Worm (Caenorhabditis elegans): ENCODE measurements around the gene ifbp-1.

The ifbp-1 gene

DNA sequence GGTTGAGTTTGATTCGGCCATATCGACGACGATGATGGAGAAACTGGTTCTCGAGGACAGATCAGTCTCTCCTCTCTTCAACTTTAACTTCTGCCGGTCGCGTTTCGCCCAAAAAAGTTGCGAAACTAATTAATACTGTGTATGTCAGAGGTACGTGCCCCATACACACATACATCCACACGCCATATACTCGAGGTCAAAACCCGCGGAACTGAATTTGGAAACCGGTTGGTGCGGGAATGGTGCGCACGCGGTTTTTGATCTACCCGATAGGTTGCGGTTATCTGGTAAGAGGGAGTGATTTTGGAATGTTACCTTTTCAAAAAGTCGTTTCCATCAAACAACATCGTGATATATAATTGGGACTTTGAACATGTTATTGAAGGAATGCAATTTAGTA lies at the start of gene ifbp-1:
Gene ifbp-1, minus strand, starts transcription at position 85 of the 400 bp plus-strand sequence.
- no peak for TF ChIP-seq unc-62 (GFP tag; optimal IDR thresholded peaks at IDR 0.05)

ce11 chrV:13428660-13429059 lies 48.6 kb upstream of the ifbp-1 start, which contains the start of gene srd-19:
Gene srd-19 (minus strand): TSS chrV:13428760.
- no peak for TF ChIP-seq unc-62 (GFP tag; optimal IDR thresholded peaks at IDR 0.05)

ce11 chrV:13427378-13427777 lies 47.3 kb upstream of the ifbp-1 start:
- no peak for TF ChIP-seq unc-62 (GFP tag; optimal IDR thresholded peaks at IDR 0.05)

ce11 chrV:13426764-13427163 lies 46.7 kb upstream of the ifbp-1 start, which contains the start of gene srd-18:
Gene srd-18 (minus strand): TSS chrV:13426864.
- no peak for TF ChIP-seq unc-62 (GFP tag; optimal IDR thresholded peaks at IDR 0.05)

ce11 chrV:13423608-13424007 lies 43.5 kb upstream of the ifbp-1 start, which contains the start of gene srv-10:
Gene srv-10 (plus strand): TSS chrV:13423908.
- no peak for TF ChIP-seq unc-62 (GFP tag; optimal IDR thresholded peaks at IDR 0.05)

ce11 chrV:13423045-13423444 lies 43.0 kb upstream of the ifbp-1 start, which contains the start of gene srv-9:
Gene srv-9 (minus strand): TSS chrV:13423145.
- no peak for TF ChIP-seq unc-62 (GFP tag; optimal IDR thresholded peaks at IDR 0.05)

DNA sequence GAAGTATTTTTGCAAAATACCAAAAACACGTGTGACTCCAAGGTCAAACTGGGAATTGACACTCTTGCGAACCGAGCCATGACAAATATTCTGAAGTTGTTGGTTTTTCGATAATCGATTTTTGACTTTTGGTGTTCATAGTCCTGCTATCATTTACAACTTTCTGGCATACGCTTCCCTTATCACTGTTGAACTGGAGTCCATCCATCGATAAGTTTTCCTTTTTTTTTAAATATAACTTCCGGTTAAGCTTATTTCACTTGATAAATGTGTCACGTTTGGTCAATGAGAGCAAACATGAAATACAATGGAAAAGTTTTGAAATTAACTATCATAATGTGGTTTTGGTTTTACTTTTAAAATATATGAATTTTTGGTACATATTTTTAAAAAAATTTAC lies 41.6 kb upstream of the ifbp-1 start:
- no peak for TF ChIP-seq unc-62 (GFP tag; optimal IDR thresholded peaks at IDR 0.05)

DNA sequence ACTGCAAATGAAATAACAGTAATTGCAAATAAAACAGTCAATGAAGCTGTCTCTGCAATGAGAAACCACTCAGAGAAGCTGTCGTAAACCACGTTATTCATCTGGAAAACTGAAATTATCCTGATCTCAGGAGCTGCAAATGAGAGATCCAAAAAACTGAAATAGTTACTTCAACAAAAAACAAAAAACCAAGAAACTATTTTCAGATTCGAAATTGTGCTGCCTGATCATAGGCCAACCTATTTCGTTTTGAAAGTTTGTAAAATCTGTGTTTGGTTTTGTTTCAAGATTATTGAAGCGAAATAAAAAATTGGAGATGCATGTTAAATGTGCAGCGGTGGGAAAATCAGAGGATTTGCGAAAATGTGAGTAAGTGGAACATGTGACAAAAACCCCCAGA lies 40.6 kb upstream of the ifbp-1 start, which contains the start of gene srv-8:
Gene srv-8, minus strand, starts transcription at position 101 of the 400 bp plus-strand sequence.
- no peak for TF ChIP-seq unc-62 (GFP tag; optimal IDR thresholded peaks at IDR 0.05)

ce11 chrV:13417513-13417912 lies 37.5 kb upstream of the ifbp-1 start, which contains the start of gene F53F1.6:
Gene F53F1.6 (minus strand): TSS chrV:13417613.
- no peak for TF ChIP-seq unc-62 (GFP tag; optimal IDR thresholded peaks at IDR 0.05)

DNA sequence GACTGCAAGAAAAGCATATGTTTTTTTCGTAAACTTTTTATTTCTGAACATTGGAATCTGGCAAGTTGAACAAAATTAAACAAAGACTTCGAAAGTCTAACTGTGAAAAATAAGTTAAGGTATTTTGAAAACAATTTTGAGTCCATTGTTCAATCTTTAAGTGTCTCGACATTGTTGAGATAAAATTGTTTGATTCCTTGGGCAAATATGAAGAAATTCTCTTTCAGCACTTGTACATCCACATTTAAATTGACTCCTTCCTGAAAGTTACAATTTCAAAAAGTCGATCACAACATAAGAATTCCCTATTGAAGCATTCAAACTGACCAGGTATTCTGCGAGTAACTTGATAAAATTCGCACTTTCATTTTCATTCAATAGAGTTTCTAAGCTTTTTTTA lies 36.0 kb upstream of the ifbp-1 start:
- no peak for TF ChIP-seq unc-62 (GFP tag; optimal IDR thresholded peaks at IDR 0.05)

DNA sequence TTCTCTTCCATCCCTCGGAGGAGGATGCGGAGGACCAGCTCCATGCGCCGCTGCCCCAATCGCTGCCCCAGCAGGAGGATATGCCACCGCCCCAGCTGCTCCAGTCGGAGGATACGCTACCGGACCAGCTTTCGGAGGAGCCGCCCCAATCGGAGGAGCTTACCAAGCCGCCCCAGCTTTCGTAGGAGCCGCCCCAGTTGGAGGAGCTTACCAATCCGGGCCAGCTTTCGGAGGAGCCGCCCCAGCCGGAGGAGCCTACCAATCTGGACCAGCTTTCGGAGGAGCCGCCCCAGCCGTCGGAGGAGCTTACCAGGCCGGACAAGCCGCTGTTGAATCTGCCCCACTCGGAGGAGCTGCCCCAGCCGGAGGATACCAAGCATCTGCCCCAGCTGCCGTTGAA lies 35.4 kb upstream of the ifbp-1 start:
- TF ChIP-seq unc-62 (GFP tag; optimal IDR thresholded peaks at IDR 0.05), result no peak

- no peak for TF ChIP-seq unc-62 (GFP tag; optimal IDR thresholded peaks at IDR 0.05)
These were observed 34.5 kb upstream of the ifbp-1 start, which contains the start of gene cut-2 for ce11 chrV:13414585-13414984. Gene cut-2 (plus strand): TSS chrV:13414949.

DNA sequence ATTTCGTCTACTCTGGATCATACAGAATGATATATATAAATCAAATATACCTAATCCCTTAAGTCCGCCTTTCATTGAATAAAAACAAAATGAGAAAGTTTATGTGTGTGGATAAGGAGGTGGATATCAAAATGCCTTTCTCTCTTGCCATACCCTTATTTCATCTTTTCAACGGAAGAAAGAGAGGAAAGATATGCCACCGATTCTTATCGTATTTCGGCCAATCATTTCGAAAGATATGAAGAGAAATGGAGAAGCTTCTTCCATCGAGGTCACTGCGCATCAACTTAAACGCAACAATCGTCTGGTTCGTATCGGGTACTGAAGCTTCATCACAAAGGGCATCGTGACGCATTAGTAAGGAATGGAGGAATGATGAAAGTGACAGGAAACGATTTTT lies 33.2 kb upstream of the ifbp-1 start:
- TF ChIP-seq unc-62 (GFP tag; optimal IDR thresholded peaks at IDR 0.05), result no peak

DNA sequence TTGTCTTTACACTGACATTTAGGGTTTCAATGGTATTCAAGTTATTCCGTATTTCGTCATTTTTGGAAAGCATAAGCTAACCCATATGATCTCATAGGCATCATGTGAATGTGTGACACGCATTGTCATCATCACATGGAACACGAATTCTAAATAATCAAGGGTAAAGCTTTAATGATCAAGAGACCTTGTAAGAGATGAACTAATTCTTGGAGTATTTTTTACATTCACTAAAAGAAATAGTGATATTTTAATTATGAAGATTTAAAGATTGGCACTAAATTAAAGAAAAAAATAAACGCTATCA lies 31.9 kb upstream of the ifbp-1 start:
- TF ChIP-seq unc-62 (GFP tag; optimal IDR thresholded peaks at IDR 0.05), result no peak

- no peak for TF ChIP-seq unc-62 (GFP tag; optimal IDR thresholded peaks at IDR 0.05)
These were observed 31.3 kb upstream of the ifbp-1 start for ce11 chrV:13411225-13411991.

- TF ChIP-seq unc-62 (GFP tag; optimal IDR thresholded peaks at IDR 0.05), result no peak
These were observed 30.6 kb upstream of the ifbp-1 start, which contains the start of gene F53F1.4 for ce11 chrV:13410688-13411087. Gene F53F1.4 (plus strand): TSS chrV:13411077.

DNA sequence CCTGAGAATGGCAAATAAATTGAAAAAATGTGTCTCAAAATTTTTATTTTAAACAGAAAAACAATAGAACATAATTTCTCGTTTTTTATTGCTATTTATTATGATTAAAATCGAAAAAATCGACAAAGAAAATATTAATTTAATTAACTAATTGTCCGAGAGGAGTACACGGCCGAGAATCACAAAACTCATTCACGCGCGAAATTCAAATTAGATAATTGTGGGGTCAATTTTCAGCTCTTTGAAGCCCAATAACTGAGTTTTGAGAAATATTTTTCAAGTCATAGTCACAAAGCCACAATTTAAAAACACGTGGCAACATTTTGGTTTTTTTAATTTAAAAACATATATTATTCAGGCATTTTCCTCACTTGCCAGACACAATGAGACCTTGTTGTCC lies 29.0 kb upstream of the ifbp-1 start:
- TF ChIP-seq unc-62 (GFP tag; optimal IDR thresholded peaks at IDR 0.05), result no peak
